Worm (Caenorhabditis elegans): ENCODE results near the gene dhcr-24.

DNA sequence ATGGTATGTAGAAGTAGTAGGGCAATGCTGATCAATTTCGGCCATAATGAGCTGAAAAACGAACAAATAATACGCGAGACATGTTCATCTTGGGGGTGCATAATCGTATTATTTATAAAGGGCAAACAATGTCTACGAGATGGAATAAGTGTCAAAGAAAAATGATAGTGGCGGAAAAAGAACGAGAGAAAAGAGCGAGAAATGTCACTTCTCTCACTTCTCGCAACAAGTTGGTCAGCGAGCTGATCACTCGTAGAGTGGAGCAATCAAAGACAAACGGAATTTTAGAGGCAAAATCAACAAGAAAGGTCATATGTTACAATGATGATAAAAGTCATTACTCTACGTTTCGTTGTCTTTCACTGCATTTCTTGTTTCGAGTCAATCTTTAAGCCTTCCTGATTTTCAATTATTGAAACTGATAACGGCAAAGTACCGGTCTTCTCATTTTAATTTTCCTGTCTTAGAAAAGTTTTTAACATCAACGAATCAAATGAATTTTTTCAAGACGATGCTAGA lies 22.9 kb downstream of the dhcr-24 start, which contains the start of gene F52H2.3:
- no peak for TF ChIP-seq ama-1 (optimal IDR thresholded peaks at IDR 0.05)
- TF ChIP-seq tra-4 (tag; optimal IDR thresholded peaks at IDR 0.05), result no peak
- TF ChIP-seq hmg-4 (GFP tag; optimal IDR thresholded peaks at IDR 0.05), result no peak
- TF ChIP-seq ceh-13 (GFP tag; optimal IDR thresholded peaks at IDR 0.05), result no peak
- no peak for TF ChIP-seq F13C5.2 (tag; optimal IDR thresholded peaks at IDR 0.05)
- no peak for TF ChIP-seq tbx-37 (GFP tag; conservative IDR thresholded peaks at IDR 0.05)
